Worm (Caenorhabditis elegans): ENCODE results near the gene mel-32.

DNA sequence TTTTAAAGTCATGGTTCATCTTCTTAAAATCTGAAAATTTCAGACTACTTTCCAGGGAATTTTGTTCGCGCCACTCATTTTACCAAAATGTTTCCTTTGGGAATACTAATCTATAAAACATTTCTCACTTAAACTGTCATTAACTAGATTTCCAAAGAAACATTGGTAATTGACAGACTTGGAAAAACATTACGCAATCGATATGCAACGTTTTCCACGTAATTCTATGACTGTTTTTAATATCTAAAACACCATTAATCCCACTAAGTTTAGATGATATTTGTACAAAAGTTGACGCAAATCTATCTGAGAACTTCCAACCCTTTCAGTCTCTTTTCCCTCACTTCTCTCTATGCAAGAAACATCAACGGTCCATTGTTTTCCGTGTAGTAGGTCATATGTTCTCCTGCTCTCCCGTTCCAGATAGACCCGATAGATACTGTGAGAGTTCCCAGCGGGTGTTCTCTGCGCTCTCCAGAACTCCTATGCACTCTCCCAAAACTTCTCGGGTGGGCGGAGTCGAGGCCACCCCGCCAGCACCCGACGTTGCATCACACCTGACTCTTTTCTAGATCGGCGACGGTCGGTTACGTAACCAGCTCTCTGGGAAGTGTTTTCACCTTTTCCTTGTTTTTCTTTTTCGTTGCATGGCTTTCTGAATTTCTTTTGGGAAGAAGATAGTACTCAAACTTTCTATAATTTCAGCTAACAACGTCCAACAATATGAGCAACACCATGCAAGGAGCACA, 35.6 kb upstream of the mel-32 start, which contains the start of gene zip-8:
- TF ChIP-seq mel-28 (tag; optimal IDR thresholded peaks at IDR 0.05; ENCODE audit: borderline replicate concordance) (no peak), pha-4 (tag; optimal IDR thresholded peaks at IDR 0.05) (no peak), dpl-1 (GFP tag; optimal IDR thresholded peaks at IDR 0.05) (no peak), rcor-1 (GFP tag; IDR thresholded peaks at IDR 0.05) (no peak), nfya-2 (GFP tag; IDR thresholded peaks at IDR 0.05) (no peak), unc-62 (GFP tag; optimal IDR thresholded peaks at IDR 0.05) (no peak), xnd-1 (tag; optimal IDR thresholded peaks at IDR 0.05) (no peak), hlh-26 (GFP tag; conservative IDR thresholded peaks at IDR 0.05) (no peak), rec-8 (tag; optimal IDR thresholded peaks at IDR 0.05) (no peak), ama-1 (optimal IDR thresholded peaks at IDR 0.05) (no peak), ama-1 (GFP tag; optimal IDR thresholded peaks at IDR 0.05) (no peak)

Data from whole organism, young adult.